Fruit fly (Drosophila melanogaster): ENCODE data around the gene CG9663.

Gene CG9663

DNA sequence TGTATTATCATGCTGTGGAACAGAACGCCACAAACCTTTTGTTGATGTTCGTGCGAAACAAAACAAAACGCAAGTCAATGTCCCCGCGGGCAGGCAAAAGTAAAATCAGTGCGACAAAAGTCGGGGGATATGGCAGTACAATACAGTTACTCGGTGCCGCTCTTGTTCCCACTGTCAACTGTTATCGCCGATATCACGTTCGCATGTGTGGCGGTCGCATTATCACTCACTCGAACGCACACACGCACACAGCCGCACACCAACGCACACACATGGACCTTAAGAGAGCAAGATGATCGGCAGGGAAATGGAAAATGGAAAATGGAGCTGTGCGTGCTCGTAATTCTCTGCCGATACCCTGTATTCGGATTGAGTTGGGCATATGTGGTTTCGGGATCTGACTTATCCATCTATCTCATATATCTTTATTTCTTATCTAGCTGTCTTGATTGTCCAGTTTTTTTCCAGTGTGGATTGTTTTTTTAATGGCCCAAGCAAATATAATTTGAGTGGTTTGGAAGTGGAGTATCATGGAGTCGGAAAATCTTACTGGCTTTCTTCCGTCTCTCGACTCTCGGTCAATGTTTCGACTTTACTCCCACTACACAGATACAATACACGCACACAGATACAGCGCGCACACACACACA is 35.8 kb upstream of the CG9663 start (continued):
- TF ChIP-seq fru (optimal IDR thresholded peaks at IDR 0.05), result no peak
- TF ChIP-seq CG31441 (GFP tag; IDR thresholded peaks at IDR 0.05), result peak; percentile 84
- TF ChIP-seq ERR (GFP tag; optimal IDR thresholded peaks at IDR 0.05), result peak; percentile 33
- peak; percentile 90 for TF ChIP-seq Blimp-1 (GFP tag; optimal IDR thresholded peaks at IDR 0.05)
- TF ChIP-seq CG3281 (GFP tag; optimal IDR thresholded peaks at IDR 0.05), result no peak
- peak; percentile 77 to 82 for TF ChIP-seq dpn (GFP tag; optimal IDR thresholded peaks at IDR 0.05)
- peak; percentile 63; the same call in 1 of the 2 replicates for TF ChIP-seq CG32767 (GFP tag; IDR thresholded peaks at IDR 0.05)
- peak; percentile 91 for TF ChIP-seq CG18262 (tag; optimal IDR thresholded peaks at IDR 0.05)
- TF ChIP-seq lmd (GFP tag; IDR thresholded peaks at IDR 0.05), result peak; percentile 81
- TF ChIP-seq CG2712 (tag; optimal IDR thresholded peaks at IDR 0.05), result peak; percentile 92
- TF ChIP-seq lov (optimal IDR thresholded peaks at IDR 0.05), result no peak
- peak; percentile 73; the same call in 1 of the 3 replicates for TF ChIP-seq lov (GFP tag; IDR thresholded peaks at IDR 0.05)
- TF ChIP-seq nau (GFP tag; optimal IDR thresholded peaks at IDR 0.05), result no peak
- TF ChIP-seq Tbp (GFP tag; optimal IDR thresholded peaks at IDR 0.05), result no peak
- peak; percentile 73 for TF ChIP-seq mam (GFP tag; optimal IDR thresholded peaks at IDR 0.05)
- TF ChIP-seq chif (GFP tag; optimal IDR thresholded peaks at IDR 0.05), result peak; percentile 90 to 93
- peak; percentile 65 for TF ChIP-seq Nf-YA (GFP tag; IDR thresholded peaks at IDR 0.05)
- TF ChIP-seq ato (GFP tag; IDR thresholded peaks at IDR 0.05; ENCODE audit: partially characterized antibody), result no peak
- TF ChIP-seq CG9437 (GFP tag; optimal IDR thresholded peaks at IDR 0.05), result peak; percentile 66
- peak; percentile 45 for TF ChIP-seq CHES-1-like (GFP tag; optimal IDR thresholded peaks at IDR 0.05)
- TF ChIP-seq ems (GFP tag; optimal IDR thresholded peaks at IDR 0.05), result peak; percentile 81
- peak; percentile 93 for TF ChIP-seq CG8944 (GFP tag; optimal IDR thresholded peaks at IDR 0.05)
- TF ChIP-seq Ets97D (GFP tag; optimal IDR thresholded peaks at IDR 0.05), result peak; percentile 28
- TF ChIP-seq Mrtf (GFP tag; IDR thresholded peaks at IDR 0.05), result peak; percentile 64; the same call in 1 of the 3 replicates
- TF ChIP-seq br (optimal IDR thresholded peaks at IDR 0.05), result no peak
- TF ChIP-seq kay (GFP tag; optimal IDR thresholded peaks at IDR 0.05), result peak; percentile 68
- peak; percentile 91 for TF ChIP-seq CG4424 (GFP tag; optimal IDR thresholded peaks at IDR 0.05)
- peak; percentile 72 for TF ChIP-seq CG14667 (GFP tag; IDR thresholded peaks at IDR 0.05)
- TF ChIP-seq CG13123 (GFP tag; optimal IDR thresholded peaks at IDR 0.05), result peak; percentile 39
- TF ChIP-seq Abd-B (GFP tag; optimal IDR thresholded peaks at IDR 0.05), result peak; percentile 85
- TF ChIP-seq zfh1 (GFP tag; IDR thresholded peaks at IDR 0.05), result peak; percentile 87
- no peak for TF ChIP-seq ac (GFP tag; optimal IDR thresholded peaks at IDR 0.05)
- TF ChIP-seq CG4404 (GFP tag; IDR thresholded peaks at IDR 0.05), result peak; percentile 52
- TF ChIP-seq nom (GFP tag; optimal IDR thresholded peaks at IDR 0.05), result no peak
- TF ChIP-seq CG8359 (GFP tag; optimal IDR thresholded peaks at IDR 0.05; ENCODE audit: borderline replicate concordance), result peak; percentile 72
- TF ChIP-seq CG10321 (GFP tag; IDR thresholded peaks at IDR 0.05), result no peak
- no peak for TF ChIP-seq seq (GFP tag; IDR thresholded peaks at IDR 0.05)
- peak; percentile 77 for TF ChIP-seq Gsc (GFP tag; IDR thresholded peaks at IDR 0.05)
- TF ChIP-seq CG11723 (GFP tag; optimal IDR thresholded peaks at IDR 0.05), result peak; percentile 45
- TF ChIP-seq pho (GFP tag; optimal IDR thresholded peaks at IDR 0.05), result peak; percentile 38
- TF ChIP-seq CG2199 (GFP tag; IDR thresholded peaks at IDR 0.05), result peak; percentile 67; the same call in 1 of the 3 replicates
- TF ChIP-seq slbo (GFP tag; IDR thresholded peaks at IDR 0.05), result no peak
- TF ChIP-seq inv (GFP tag; IDR thresholded peaks at IDR 0.05; ENCODE audit: partially characterized antibody), result no peak
- TF ChIP-seq croc (GFP tag; conservative IDR thresholded peaks at IDR 0.05), result peak; percentile 91
- no peak for TF ChIP-seq nerfin-1 (tag; optimal IDR thresholded peaks at IDR 0.05)
- peak; percentile 23 for TF ChIP-seq MTF-1 (GFP tag; optimal IDR thresholded peaks at IDR 0.05; ENCODE audit: borderline replicate concordance)
- TF ChIP-seq CG13287 (GFP tag; IDR thresholded peaks at IDR 0.05; ENCODE audit: partially characterized antibody), result no peak
- TF ChIP-seq CG12155 (GFP tag; optimal IDR thresholded peaks at IDR 0.05), result peak; percentile 47
- TF ChIP-seq tna (GFP tag; IDR thresholded peaks at IDR 0.05; ENCODE audit: partially characterized antibody), result no peak
- TF ChIP-seq CG17328 (GFP tag; IDR thresholded peaks at IDR 0.05), result peak; percentile 91
- peak; percentile 76 for TF ChIP-seq CG10959 (GFP tag; IDR thresholded peaks at IDR 0.05)
